Worm (Caenorhabditis elegans) whole organism, mixed stage, embryonic: Measurements from ENCODE around the gene rnr-2.

Experiments
- elt-3 ChIP-seq: fragments of 150-350 bp; optimal IDR thresholded peaks from 2 replicates; lab custom pipeline; 2014; ENCODE audit warnings: missing biosample characterization, missing genetic modification characterization
- nhr-237 ChIP-seq: fragments of 150-350 bp; optimal IDR thresholded peaks from 2 replicates; lab custom pipeline; 2014; ENCODE audit warnings: missing biosample characterization, missing genetic modification characterization
- nhr-76 ChIP-seq: sonication (generic microtip); optimal IDR thresholded peaks from 2 replicates; lab custom pipeline; 2017; ENCODE audit warnings: missing biosample characterization, missing genetic modification characterization
- tbx-8 ChIP-seq: fragments of 200-800 bp; sonication (Bioruptor generic); optimal IDR thresholded peaks from 2 replicates; lab custom pipeline; 2018; ENCODE audit warnings: mild to moderate bottlenecking, missing genetic modification characterization, moderate library complexity, missing compliant biosample characterization
- unc-62 ChIP-seq: fragments of 150-350 bp; optimal IDR thresholded peaks from 2 replicates; lab custom pipeline; 2014; ENCODE audit warnings: missing biosample characterization, missing genetic modification reagents, missing genetic modification characterization
- zip-8 ChIP-seq: fragments of 150-350 bp; optimal IDR thresholded peaks from 2 replicates; lab custom pipeline; 2014; ENCODE audit warnings: missing biosample characterization, missing genetic modification characterization

DNA sequence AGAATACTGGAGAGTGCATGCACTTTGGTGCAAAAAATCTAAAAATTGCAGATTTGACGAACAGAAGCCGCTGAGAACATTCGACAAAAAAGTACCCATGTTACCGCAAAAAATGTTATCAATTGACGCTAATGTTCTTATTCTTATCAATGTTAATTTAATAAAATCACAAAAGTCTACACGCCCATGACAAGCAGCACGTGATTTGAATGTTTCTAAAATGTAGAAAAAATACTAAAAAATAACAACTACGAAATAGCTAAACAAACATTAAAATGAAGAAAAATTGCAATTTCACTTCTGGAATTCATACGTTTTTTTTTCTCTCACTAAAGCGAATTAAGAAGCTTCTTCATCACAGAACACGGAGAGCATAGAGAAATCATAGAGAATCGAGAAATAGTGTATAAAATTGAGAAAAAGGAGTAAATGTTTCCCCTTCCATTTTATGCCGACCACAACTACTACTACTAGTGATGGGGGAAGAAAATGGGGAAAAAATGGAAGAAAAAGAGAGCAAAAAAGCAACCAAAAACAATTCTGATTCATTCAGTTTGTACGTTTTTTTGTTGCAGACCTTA lies 6.3 kb downstream of the rnr-2 start:
- no peak for TF ChIP-seq zip-8 (tag; lab: Kevin White, UChicago)
- TF ChIP-seq elt-3: no peak
- TF ChIP-seq nhr-237 (tag; lab: Kevin White, UChicago): no peak
- TF ChIP-seq nhr-76 (tag; lab: Kevin White, UChicago): no peak
- TF ChIP-seq unc-62 (GFP tag; lab: Kevin White, UChicago): no peak
- TF ChIP-seq tbx-8 (GFP tag; lab: Kevin White, UChicago): no peak
